Worm (Caenorhabditis elegans) whole organism, midembryonic: ENCODE results near the gene egl-17.

Source experiments
- T22C8.4 ChIP-seq: fragments of 200-800 bp; sonication (Bioruptor generic); IDR thresholded peaks from 2 replicates; pipeline ENCODE4 v1.3.6; 2022; ENCODE audit warnings: missing genetic modification characterization, missing compliant biosample characterization
- cog-1 ChIP-seq: sonication (generic microtip); optimal IDR thresholded peaks from 2 replicates; lab custom pipeline; 2016; ENCODE audit warnings: missing genetic modification characterization, missing compliant biosample characterization
- flt-1 ChIP-seq: fragments of 200-800 bp; sonication (Bioruptor generic); IDR thresholded peaks from 2 replicates; pipeline ENCODE4 v1.3.6; 2022; ENCODE audit warnings: missing genetic modification characterization, missing compliant biosample characterization
- klf-2 ChIP-seq: fragments of 200-800 bp; sonication (Bioruptor generic); conservative IDR thresholded peaks from 2 replicates; pipeline ENCODE4 v1.3.6; 2022; ENCODE audit warnings: missing genetic modification reagents, missing genetic modification characterization, missing compliant biosample characterization
- med-1 ChIP-seq: sonication (generic microtip); optimal IDR thresholded peaks from 2 replicates; lab custom pipeline; 2017; ENCODE audit warnings: missing genetic modification characterization, mild to moderate bottlenecking, missing compliant biosample characterization, antibody characterized with exemption, missing genetic modification reagents; ENCODE audit not compliant: insufficient read depth
- ref-1 ChIP-seq: fragments of 200-800 bp; sonication (Bioruptor generic); conservative IDR thresholded peaks from 2 replicates; pipeline ENCODE4 v1.3.6; 2022; ENCODE audit warnings: missing genetic modification reagents, missing genetic modification characterization, missing compliant biosample characterization
- tab-1 ChIP-seq: fragments of 200-800 bp; sonication (Bioruptor generic); IDR thresholded peaks from 2 replicates; pipeline ENCODE4 v1.3.6; 2022; ENCODE audit warnings: missing genetic modification characterization, missing compliant biosample characterization
- ztf-23 ChIP-seq: fragments of 200-800 bp; sonication (Bioruptor generic); IDR thresholded peaks from 2 replicates; pipeline ENCODE4 v1.3.6; 2022; ENCODE audit warnings: missing genetic modification reagents, missing genetic modification characterization, missing compliant biosample characterization

ce11 chrX:524498-524897 lies 35.0 kb downstream of the egl-17 start:
- TF ChIP-seq T22C8.4 (GFP tag; lab: Robert Waterston, UW), result no peak
- no peak for TF ChIP-seq flt-1 (GFP tag; lab: Robert Waterston, UW)
- no peak for TF ChIP-seq ztf-23
- no peak for TF ChIP-seq klf-2 (GFP tag; lab: Robert Waterston, UW)
- TF ChIP-seq med-1 (GFP tag; lab: Kevin White, UChicago), result no peak
- TF ChIP-seq tab-1 (GFP tag; lab: Robert Waterston, UW), result no peak
- no peak for TF ChIP-seq cog-1 (tag; lab: Kevin White, UChicago)
- TF ChIP-seq ref-1, result no peak
